Fruit fly (Drosophila melanogaster) whole organism, prepupa: ENCODE results near the gene Spt6.

Source experiments
- CG6792 ChIP-seq: fragments of 200-800 bp; sonication (Bioruptor generic); optimal IDR thresholded peaks from 3 replicates; lab custom pipeline; 2016; ENCODE audit warnings: missing biosample characterization, missing genetic modification characterization
- CG9139 ChIP-seq: fragments of 200-800 bp; sonication (Bioruptor generic); optimal IDR thresholded peaks from 3 replicates; lab custom pipeline; 2017; ENCODE audit warnings: missing biosample characterization, mild to moderate bottlenecking, missing genetic modification characterization
- Eip93F ChIP-seq: fragments of 200-800 bp; sonication (Bioruptor generic); optimal IDR thresholded peaks from 2 replicates; lab custom pipeline; 2016; ENCODE audit warnings: missing biosample characterization, mild to moderate bottlenecking, missing genetic modification characterization
- Met ChIP-seq: fragments of 200-800 bp; sonication (Bioruptor generic); optimal IDR thresholded peaks from 3 replicates; lab custom pipeline; 2016; ENCODE audit warnings: missing biosample characterization, missing genetic modification characterization
- Sox14 ChIP-seq: fragments of 200-800 bp; sonication (Bioruptor generic); optimal IDR thresholded peaks from 3 replicates; lab custom pipeline; 2016; ENCODE audit warnings: missing biosample characterization, missing genetic modification characterization
- esn ChIP-seq: fragments of 200-800 bp; sonication (Bioruptor generic); optimal IDR thresholded peaks from 2 replicates; lab custom pipeline; 2016; ENCODE audit warnings: missing biosample characterization, mild to moderate bottlenecking, missing genetic modification characterization, moderate library complexity
- fd59A ChIP-seq: fragments of 200-800 bp; sonication (Bioruptor generic); optimal IDR thresholded peaks from 2 replicates; lab custom pipeline; 2017; ENCODE audit warnings: missing biosample characterization, mild to moderate bottlenecking, missing genetic modification characterization, missing genetic modification reagents
- fd85E ChIP-seq: fragments of 200-800 bp; sonication (Bioruptor generic); optimal IDR thresholded peaks from 3 replicates; lab custom pipeline; 2016; ENCODE audit warnings: missing biosample characterization, missing genetic modification characterization
- fkh ChIP-seq: fragments of 200-800 bp; sonication (Bioruptor generic); optimal IDR thresholded peaks from 3 replicates; lab custom pipeline; 2017; ENCODE audit warnings: missing biosample characterization, mild to moderate bottlenecking, missing genetic modification characterization, moderate library complexity
- pdm3 ChIP-seq: fragments of 200-800 bp; sonication (Bioruptor generic); optimal IDR thresholded peaks from 3 replicates; lab custom pipeline; 2016; ENCODE audit warnings: missing biosample characterization, missing genetic modification characterization
- spab ChIP-seq: fragments of 200-800 bp; sonication (Bioruptor generic); optimal IDR thresholded peaks from 2 replicates; lab custom pipeline; 2017; ENCODE audit warnings: missing biosample characterization, mild to moderate bottlenecking, missing genetic modification characterization, missing genetic modification reagents

DNA sequence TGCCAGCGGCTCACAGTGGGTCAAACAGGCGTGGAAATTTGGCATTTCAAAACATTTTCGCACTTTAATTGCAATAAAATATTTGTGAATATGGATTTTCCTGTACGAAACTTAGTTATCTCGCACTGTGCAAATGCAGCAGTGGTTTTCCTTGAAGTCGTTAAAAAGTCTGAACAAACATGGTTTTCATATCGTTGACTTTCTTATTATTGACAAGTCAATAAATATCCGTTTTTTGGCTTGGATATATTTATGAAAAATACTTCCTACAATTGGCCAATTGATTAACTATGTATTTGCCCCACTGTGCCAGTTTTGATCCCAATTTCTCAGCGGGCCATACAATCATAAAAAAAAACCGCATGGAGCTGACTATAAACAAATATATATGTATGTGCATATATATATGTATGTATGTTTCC, 2.1 kb upstream of the Spt6 start:
- TF ChIP-seq CG9139 (GFP tag; lab: Kevin White, UChicago) (peak; percentile 73), Eip93F (GFP tag; lab: Kevin White, UChicago) (peak; percentile 25), Met (peak; percentile 91), fkh (peak; percentile 65), Sox14 (GFP tag; lab: Kevin White, UChicago) (peak; percentile 92), fd85E (GFP tag; lab: Kevin White, UChicago) (peak; percentile 71), CG6792 (GFP tag; lab: Kevin White, UChicago) (peak; percentile 93), pdm3 (GFP tag; lab: Kevin White, UChicago) (peak; percentile 96), fd59A (GFP tag; lab: Kevin White, UChicago) (peak; percentile 82), esn (GFP tag; lab: Kevin White, UChicago) (peak; percentile 93), spab (peak; percentile 85)
